Worm (Caenorhabditis elegans) whole organism, L4 larva: ENCODE measurements around the gene R07B1.6.
A peak's percentile ranks its signal among the peaks of the same experiment; 100 is the strongest.

Experiments
- F26F4.8 ChIP-seq: fragments of 200-800 bp; sonication (Bioruptor generic); conservative IDR thresholded peaks from 2 replicates; pipeline ENCODE4 v1.3.6; 2022; ENCODE audit warnings: missing genetic modification characterization, missing compliant biosample characterization
- T20F7.1 ChIP-seq: fragments of 200-800 bp; sonication (Bioruptor generic); optimal IDR thresholded peaks from 2 replicates; lab custom pipeline; 2018; ENCODE audit warnings: mild to moderate bottlenecking, missing genetic modification characterization, missing compliant biosample characterization
- attf-4 ChIP-seq: sonication (generic microtip); optimal IDR thresholded peaks from 3 replicates; lab custom pipeline; 2017; ENCODE audit warnings: missing biosample characterization, missing genetic modification characterization
- ceh-20 ChIP-seq: fragments of 200-800 bp; sonication (Bioruptor generic); IDR thresholded peaks from 2 replicates; pipeline ENCODE4 v1.3.6; 2022; ENCODE audit warnings: missing genetic modification reagents, missing genetic modification characterization, missing compliant biosample characterization
- daf-12 ChIP-seq: fragments of 150-350 bp; optimal IDR thresholded peaks from 2 replicates; lab custom pipeline; 2014; ENCODE audit warnings: missing biosample characterization, missing genetic modification reagents, missing genetic modification characterization
- daf-16 ChIP-seq, 3 experiments: sonication (generic microtip); optimal IDR thresholded peaks; 2 replicates each; lab custom pipeline; 2016 to 2017; ENCODE audit warnings: missing genetic modification characterization in 3 of 3, missing genetic modification reagents in 3 of 3, mild to moderate bottlenecking in 2 of 3, missing compliant biosample characterization in 2 of 3, missing biosample characterization in 1 of 3, moderate library complexity in 1 of 3
- dmd-6 ChIP-seq: fragments of 200-800 bp; sonication (Bioruptor generic); IDR thresholded peaks from 2 replicates; pipeline ENCODE4 v1.3.6; 2022; ENCODE audit warnings: missing genetic modification reagents, missing genetic modification characterization, missing compliant biosample characterization
- dmd-9 ChIP-seq: fragments of 200-800 bp; sonication (Bioruptor generic); IDR thresholded peaks from 2 replicates; pipeline ENCODE4 v1.3.6; 2022; ENCODE audit warnings: missing genetic modification reagents, missing genetic modification characterization, missing compliant biosample characterization
- dve-1 ChIP-seq: sonication (generic microtip); optimal IDR thresholded peaks from 2 replicates; lab custom pipeline; 2017; ENCODE audit warnings: antibody characterized with exemption, mild to moderate bottlenecking, missing genetic modification characterization, missing compliant biosample characterization; ENCODE audit not compliant: insufficient read depth
- egl-27 ChIP-seq: sonication (generic microtip); optimal IDR thresholded peaks from 3 replicates; lab custom pipeline; 2017; ENCODE audit warnings: missing biosample characterization, missing genetic modification reagents, missing genetic modification characterization
- fkh-10 ChIP-seq: fragments of 150-350 bp; optimal IDR thresholded peaks from 2 replicates; lab custom pipeline; 2014; ENCODE audit warnings: missing biosample characterization, missing genetic modification reagents, missing genetic modification characterization
- hif-1 ChIP-seq, 2 experiments: sonication (generic microtip); optimal IDR thresholded peaks; 2 replicates each; lab custom pipeline; 2016 to 2017; ENCODE audit warnings: missing compliant biosample characterization in 2 of 2, missing genetic modification characterization in 2 of 2, missing genetic modification reagents in 2 of 2, missing genotype in 2 of 2, mild to moderate bottlenecking in 1 of 2
- hlh-11 ChIP-seq: fragments of 200-800 bp; sonication (Bioruptor generic); optimal IDR thresholded peaks from 2 replicates; lab custom pipeline; 2018; ENCODE audit warnings: mild to moderate bottlenecking, missing genetic modification characterization, missing compliant biosample characterization
- hlh-30 ChIP-seq: sonication (generic microtip); optimal IDR thresholded peaks from 2 replicates; lab custom pipeline; 2017; ENCODE audit warnings: antibody characterized with exemption, mild to moderate bottlenecking, missing genetic modification characterization, missing compliant biosample characterization; ENCODE audit not compliant: insufficient read depth
- lin-1 ChIP-seq: fragments of 200-800 bp; sonication (Bioruptor generic); IDR thresholded peaks from 2 replicates; pipeline ENCODE4 v1.3.6; 2022; ENCODE audit warnings: missing genetic modification reagents, missing genetic modification characterization, missing compliant biosample characterization
- lin-38 ChIP-seq: fragments of 200-800 bp; sonication (Bioruptor generic); IDR thresholded peaks from 2 replicates; pipeline ENCODE4 v1.3.6; 2022; ENCODE audit warnings: missing genetic modification reagents, missing genetic modification characterization, missing compliant biosample characterization
- lir-3 ChIP-seq: sonication (generic microtip); optimal IDR thresholded peaks from 2 replicates; lab custom pipeline; 2016; ENCODE audit warnings: mild to moderate bottlenecking, missing genetic modification characterization, missing compliant biosample characterization
- lsy-2 ChIP-seq, 2 experiments: fragments of 150-350 bp in 1 of 2; sonication (generic microtip) in 1 of 2; optimal IDR thresholded peaks; 2 replicates each; lab custom pipeline; 2014 to 2017; ENCODE audit warnings: missing biosample characterization in 2 of 2, missing genetic modification characterization in 2 of 2
- madf-5 ChIP-seq, 2 experiments: fragments of 200-800 bp; sonication (Bioruptor generic); IDR thresholded peaks; 2 replicates each; pipeline ENCODE4 v1.3.6; 2022; ENCODE audit warnings: missing compliant biosample characterization in 2 of 2, missing genetic modification characterization in 2 of 2
- madf-9 ChIP-seq: fragments of 200-800 bp; sonication (Bioruptor generic); conservative IDR thresholded peaks from 2 replicates; pipeline ENCODE4 v1.3.6; 2022; ENCODE audit warnings: missing genetic modification reagents, missing genetic modification characterization, missing compliant biosample characterization
- nhr-102 ChIP-seq: sonication (generic microtip); optimal IDR thresholded peaks from 2 replicates; lab custom pipeline; 2016; ENCODE audit warnings: mild to moderate bottlenecking, missing genetic modification characterization, moderate library complexity, missing compliant biosample characterization
- nhr-111 ChIP-seq: fragments of 200-800 bp; sonication (Bioruptor generic); optimal IDR thresholded peaks from 2 replicates; lab custom pipeline; 2018; ENCODE audit warnings: mild to moderate bottlenecking, missing genetic modification characterization, missing compliant biosample characterization
- nhr-237 ChIP-seq: sonication (generic microtip); optimal IDR thresholded peaks from 2 replicates; lab custom pipeline; 2017; ENCODE audit warnings: missing biosample characterization, missing genetic modification characterization
- nhr-28 ChIP-seq: fragments of 150-350 bp; optimal IDR thresholded peaks from 2 replicates; lab custom pipeline; 2014; ENCODE audit warnings: missing biosample characterization, missing genetic modification characterization
- nhr-41 ChIP-seq: fragments of 200-800 bp; sonication (Bioruptor generic); IDR thresholded peaks from 2 replicates; pipeline ENCODE4 v1.3.6; 2022; ENCODE audit warnings: missing genetic modification reagents, missing genetic modification characterization, missing compliant biosample characterization
- nhr-6 ChIP-seq: fragments of 150-350 bp; optimal IDR thresholded peaks from 2 replicates; lab custom pipeline; 2014; ENCODE audit warnings: missing biosample characterization, missing genetic modification characterization
- nhr-77 ChIP-seq: fragments of 150-350 bp; optimal IDR thresholded peaks from 2 replicates; lab custom pipeline; 2014; ENCODE audit warnings: missing biosample characterization, missing genetic modification characterization
- php-3 ChIP-seq: fragments of 200-800 bp; sonication (Bioruptor generic); IDR thresholded peaks from 2 replicates; pipeline ENCODE4 v1.3.6; 2022; ENCODE audit warnings: missing genetic modification reagents, missing genetic modification characterization, missing compliant biosample characterization
- pqm-1 ChIP-seq: sonication (generic microtip); optimal IDR thresholded peaks from 2 replicates; lab custom pipeline; 2017; ENCODE audit warnings: missing biosample characterization, missing genetic modification characterization
- sdz-12 ChIP-seq: fragments of 200-800 bp; sonication (Bioruptor generic); optimal IDR thresholded peaks from 2 replicates; lab custom pipeline; 2018; ENCODE audit warnings: mild to moderate bottlenecking, missing genetic modification characterization, missing compliant biosample characterization
- set-16 ChIP-seq: fragments of 200-800 bp; sonication (Bioruptor generic); IDR thresholded peaks from 2 replicates; pipeline ENCODE4 v1.3.6; 2022; ENCODE audit warnings: missing genetic modification reagents, missing genetic modification characterization, missing compliant biosample characterization
- snpc-4 ChIP-seq: fragments of 150-350 bp; optimal IDR thresholded peaks from 2 replicates; lab custom pipeline; 2014; ENCODE audit warnings: missing biosample characterization, missing genetic modification characterization
- tra-1 ChIP-seq: fragments of 200-800 bp; sonication (Bioruptor generic); IDR thresholded peaks from 2 replicates; pipeline ENCODE4 v1.3.6; 2022; ENCODE audit warnings: missing genetic modification reagents, missing genetic modification characterization, missing compliant biosample characterization
- unc-130 ChIP-seq: sonication (generic microtip); optimal IDR thresholded peaks from 2 replicates; lab custom pipeline; 2016; ENCODE audit warnings: missing genetic modification reagents, missing genetic modification characterization, missing compliant biosample characterization
- unc-39 ChIP-seq: sonication (generic microtip); optimal IDR thresholded peaks from 2 replicates; lab custom pipeline; 2017; ENCODE audit warnings: missing biosample characterization, missing genetic modification characterization
- zfp-2 ChIP-seq: sonication (generic microtip); optimal IDR thresholded peaks from 2 replicates; lab custom pipeline; 2016; ENCODE audit warnings: mild to moderate bottlenecking, missing genetic modification characterization, missing compliant biosample characterization
- zip-2 ChIP-seq: fragments of 150-350 bp; optimal IDR thresholded peaks from 2 replicates; lab custom pipeline; 2014; ENCODE audit warnings: missing biosample characterization, missing genetic modification characterization
- ztf-7 ChIP-seq: fragments of 150-350 bp; optimal IDR thresholded peaks from 2 replicates; lab custom pipeline; 2014; ENCODE audit warnings: missing biosample characterization, missing genetic modification characterization

The R07B1.6 gene

ce11 chrX:9856618-9857017 is 9.8 kb upstream of the R07B1.6 start, which contains the start of gene R07B1.11:
TSS of gene R07B1.11 (plus strand) at chrX:9856918.
- no peak for TF ChIP-seq set-16 (GFP tag; lab: Robert Waterston, UW)
- TF ChIP-seq nhr-102: no peak
- no peak for TF ChIP-seq zip-2 (tag; lab: Kevin White, UChicago)
- TF ChIP-seq attf-4 (tag; lab: Kevin White, UChicago): no peak
- no peak for TF ChIP-seq egl-27
- TF ChIP-seq T20F7.1 (GFP tag; lab: Kevin White, UChicago): no peak
- TF ChIP-seq hif-1 (tag; optimal IDR thresholded peaks at IDR 0.05; lab: Kevin White, UChicago): no peak
- no peak for TF ChIP-seq daf-12
- no peak for TF ChIP-seq hlh-11 (tag; lab: Kevin White, UChicago)
- no peak for TF ChIP-seq nhr-237
- TF ChIP-seq tra-1: no peak
- no peak for TF ChIP-seq lin-1
- TF ChIP-seq ceh-20 (GFP tag; lab: Robert Waterston, UW): no peak
- TF ChIP-seq fkh-10 (GFP tag; lab: Kevin White, UChicago): no peak
- TF ChIP-seq madf-5 (GFP tag; IDR thresholded peaks at IDR 0.05; lab: Robert Waterston, UW): no peak
- TF ChIP-seq, all 104 proteins: peak for 0

- TF ChIP-seq daf-12 (no peak), hlh-11 (tag; lab: Kevin White, UChicago) (peak; percentile 67), zfp-2 (tag; lab: Kevin White, UChicago) (no peak), egl-27 (no peak), sdz-12 (GFP tag; lab: Kevin White, UChicago) (no peak), nhr-77 (peak; percentile 17), dmd-9 (GFP tag; lab: Robert Waterston, UW) (no peak), lin-38 (GFP tag; lab: Robert Waterston, UW) (no peak), dve-1 (tag; lab: Kevin White, UChicago) (peak; percentile 83), hlh-30 (tag; lab: Kevin White, UChicago) (peak; percentile 2), nhr-28 (tag; lab: Kevin White, UChicago) (peak; percentile 92), nhr-6 (tag; lab: Kevin White, UChicago) (peak; percentile 8), F26F4.8 (GFP tag; lab: Robert Waterston, UW) (no peak), unc-39 (no peak), dmd-6 (GFP tag; lab: Robert Waterston, UW) (peak; percentile 76), lsy-2 (tag; optimal IDR thresholded peaks at IDR 0.05; lab: Kevin White, UChicago) (no peak), pqm-1 (tag; lab: Kevin White, UChicago) (peak; percentile 91), hif-1 (tag; optimal IDR thresholded peaks at IDR 0.05; lab: Kevin White, UChicago) (no peak), snpc-4 (tag; lab: Kevin White, UChicago) (no peak), tra-1 (peak; percentile 74; the same call in 1 of the 2 replicates), nhr-41 (no peak), nhr-111 (GFP tag; lab: Kevin White, UChicago) (no peak), lir-3 (tag; lab: Kevin White, UChicago) (no peak), ztf-7 (no peak), unc-130 (GFP tag; lab: Kevin White, UChicago) (no peak), nhr-237 (no peak), daf-16 (GFP tag; optimal IDR thresholded peaks at IDR 0.05; lab: Kevin White, UChicago) (no peak), daf-16 (tag; optimal IDR thresholded peaks at IDR 0.05; lab: Kevin White, UChicago) (peak; percentile 74), php-3 (GFP tag; lab: Robert Waterston, UW) (peak; percentile 71), madf-9 (GFP tag; lab: Robert Waterston, UW) (no peak)
- TF ChIP-seq, all 104 proteins: peak for 11
Observed at ce11 chrX:9858069-9858468, 8.4 kb upstream of the R07B1.6 start, which contains the start of gene scav-5. TSS of gene scav-5 (plus strand) at chrX:9858365.
